Fruit fly (Drosophila melanogaster) whole organism, prepupa: ENCODE data around the gene Cad89D.

Experiments
- Blimp-1 ChIP-seq: fragments of 200-800 bp; sonication (Bioruptor generic); optimal IDR thresholded peaks from 3 replicates; lab custom pipeline; 2017; ENCODE audit warnings: missing biosample characterization, missing genetic modification characterization, mild to moderate bottlenecking, moderate library complexity, missing genetic modification reagents
- CG10631 ChIP-seq: fragments of 200-800 bp; sonication (Bioruptor generic); optimal IDR thresholded peaks from 2 replicates; lab custom pipeline; 2016; ENCODE audit warnings: missing biosample characterization, missing genetic modification characterization
- CG10669 ChIP-seq: fragments of 200-800 bp; sonication (Bioruptor generic); optimal IDR thresholded peaks from 3 replicates; lab custom pipeline; 2018; ENCODE audit warnings: missing biosample characterization, mild to moderate bottlenecking, missing genetic modification characterization, moderate library complexity
- CG11902 ChIP-seq: fragments of 200-800 bp; sonication (Bioruptor generic); optimal IDR thresholded peaks from 3 replicates; lab custom pipeline; 2016; ENCODE audit warnings: missing biosample characterization, missing genetic modification characterization
- CG1621 ChIP-seq: fragments of 200-800 bp; sonication (Bioruptor generic); optimal IDR thresholded peaks from 3 replicates; lab custom pipeline; 2018; ENCODE audit warnings: missing biosample characterization, mild to moderate bottlenecking, missing genetic modification characterization
- CG16779 ChIP-seq: fragments of 200-800 bp; sonication (Bioruptor generic); optimal IDR thresholded peaks from 3 replicates; lab custom pipeline; 2017; ENCODE audit warnings: missing biosample characterization, mild to moderate bottlenecking, missing genetic modification characterization
- CG3032 ChIP-seq: fragments of 200-800 bp; optimal IDR thresholded peaks from 2 replicates; lab custom pipeline; 2019; ENCODE audit warnings: missing biosample characterization, mild to moderate bottlenecking, missing genetic modification characterization, moderate library complexity
- CG31627 ChIP-seq: fragments of 200-800 bp; sonication (Bioruptor generic); optimal IDR thresholded peaks from 3 replicates; lab custom pipeline; 2016; ENCODE audit warnings: missing biosample characterization, missing genetic modification characterization
- CG32006 ChIP-seq: fragments of 200-800 bp; sonication (Bioruptor generic); optimal IDR thresholded peaks from 3 replicates; lab custom pipeline; 2017; ENCODE audit warnings: missing biosample characterization, mild to moderate bottlenecking, missing genetic modification characterization
- CG34406 ChIP-seq: fragments of 200-800 bp; sonication (Bioruptor generic); optimal IDR thresholded peaks from 3 replicates; lab custom pipeline; 2016; ENCODE audit warnings: missing biosample characterization, missing genetic modification characterization
- CG3919 ChIP-seq: fragments of 200-800 bp; sonication (Bioruptor generic); optimal IDR thresholded peaks from 3 replicates; lab custom pipeline; 2016; ENCODE audit warnings: missing biosample characterization, missing genetic modification characterization
- CG4318 ChIP-seq: fragments of 200-800 bp; sonication (Bioruptor generic); optimal IDR thresholded peaks from 3 replicates; lab custom pipeline; 2017; ENCODE audit warnings: missing biosample characterization, mild to moderate bottlenecking, missing genetic modification characterization
- CG6276 ChIP-seq: fragments of 200-800 bp; sonication (Bioruptor generic); optimal IDR thresholded peaks from 2 replicates; lab custom pipeline; 2017; ENCODE audit warnings: missing biosample characterization, mild to moderate bottlenecking, missing genetic modification characterization
- CG6792 ChIP-seq: fragments of 200-800 bp; sonication (Bioruptor generic); optimal IDR thresholded peaks from 3 replicates; lab custom pipeline; 2016; ENCODE audit warnings: missing biosample characterization, missing genetic modification characterization
- CG6808 ChIP-seq: fragments of 200-800 bp; sonication (Bioruptor generic); optimal IDR thresholded peaks from 3 replicates; lab custom pipeline; 2017; ENCODE audit warnings: missing biosample characterization, missing genetic modification characterization, mild to moderate bottlenecking, moderate library complexity, missing genetic modification reagents
- CG6854 ChIP-seq: fragments of 200-800 bp; sonication (Bioruptor generic); optimal IDR thresholded peaks from 2 replicates; lab custom pipeline; 2017; ENCODE audit warnings: missing biosample characterization, mild to moderate bottlenecking, missing genetic modification characterization
- CG7368 ChIP-seq: fragments of 200-800 bp; sonication (Bioruptor generic); optimal IDR thresholded peaks from 3 replicates; lab custom pipeline; 2016; ENCODE audit warnings: missing biosample characterization, missing genetic modification characterization
- CG8119 ChIP-seq: fragments of 200-800 bp; sonication (Bioruptor generic); IDR thresholded peaks from 3 replicates; pipeline ENCODE4 v1.3.6; 2022; ENCODE audit warnings: missing biosample characterization, missing genetic modification characterization
- CG8319 ChIP-seq: fragments of 200-800 bp; sonication (Bioruptor generic); optimal IDR thresholded peaks from 3 replicates; lab custom pipeline; 2016; ENCODE audit warnings: missing biosample characterization, missing genetic modification characterization
- CG8632 ChIP-seq: fragments of 200-800 bp; sonication (Bioruptor generic); optimal IDR thresholded peaks from 3 replicates; lab custom pipeline; 2016; ENCODE audit warnings: missing biosample characterization, missing genetic modification characterization
- Eip75B ChIP-seq: fragments of 200-800 bp; sonication (Bioruptor generic); optimal IDR thresholded peaks from 3 replicates; lab custom pipeline; 2016; ENCODE audit warnings: missing biosample characterization, missing genetic modification characterization
- Eip78C ChIP-seq: fragments of 200-800 bp; sonication (Bioruptor generic); peaks from one replicate; lab custom pipeline; 2016; ENCODE audit warnings: missing biosample characterization, missing genetic modification characterization
- Eip93F ChIP-seq: fragments of 200-800 bp; sonication (Bioruptor generic); optimal IDR thresholded peaks from 2 replicates; lab custom pipeline; 2016; ENCODE audit warnings: missing biosample characterization, mild to moderate bottlenecking, missing genetic modification characterization
- Hr38 ChIP-seq: sonication (Bioruptor generic); optimal IDR thresholded peaks from 2 replicates; lab custom pipeline; 2016; ENCODE audit warnings: missing biosample characterization, missing genetic modification characterization
- Hr39 ChIP-seq: fragments of 200-800 bp; sonication (Bioruptor generic); optimal IDR thresholded peaks from 2 replicates; lab custom pipeline; 2016; ENCODE audit warnings: missing biosample characterization, missing genetic modification characterization
- Hr4 ChIP-seq: fragments of 200-800 bp; sonication (Bioruptor generic); optimal IDR thresholded peaks from 3 replicates; lab custom pipeline; 2016; ENCODE audit warnings: missing biosample characterization, missing genetic modification characterization
- Lpt ChIP-seq: fragments of 200-800 bp; sonication (Bioruptor generic); optimal IDR thresholded peaks from 3 replicates; lab custom pipeline; 2016; ENCODE audit warnings: missing biosample characterization, missing genetic modification characterization
- OdsH ChIP-seq: fragments of 200-800 bp; sonication (Bioruptor generic); optimal IDR thresholded peaks from 3 replicates; lab custom pipeline; 2016; ENCODE audit warnings: missing biosample characterization, missing genetic modification characterization
- Smox ChIP-seq: fragments of 200-800 bp; sonication (Bioruptor generic); optimal IDR thresholded peaks from 3 replicates; lab custom pipeline; 2016; ENCODE audit warnings: missing biosample characterization, missing genetic modification characterization
- Sox102F ChIP-seq: fragments of 200-800 bp; sonication (Bioruptor generic); optimal IDR thresholded peaks from 2 replicates; lab custom pipeline; 2016; ENCODE audit warnings: missing biosample characterization, mild to moderate bottlenecking, missing genetic modification characterization
- Sox14 ChIP-seq: fragments of 200-800 bp; sonication (Bioruptor generic); optimal IDR thresholded peaks from 3 replicates; lab custom pipeline; 2016; ENCODE audit warnings: missing biosample characterization, missing genetic modification characterization
- Sox15 ChIP-seq: fragments of 200-800 bp; sonication (Bioruptor generic); optimal IDR thresholded peaks from 3 replicates; lab custom pipeline; 2016; ENCODE audit warnings: missing biosample characterization, missing genetic modification characterization
- achi ChIP-seq: fragments of 200-800 bp; sonication (Bioruptor generic); optimal IDR thresholded peaks from 3 replicates; lab custom pipeline; 2016; ENCODE audit warnings: missing biosample characterization, missing genetic modification characterization
- cyc ChIP-seq: fragments of 200-800 bp; sonication (Bioruptor generic); optimal IDR thresholded peaks from 3 replicates; lab custom pipeline; 2016; ENCODE audit warnings: missing biosample characterization, missing genetic modification characterization
- dac ChIP-seq: fragments of 200-800 bp; sonication (Bioruptor generic); optimal IDR thresholded peaks from 2 replicates; lab custom pipeline; 2017; ENCODE audit warnings: missing biosample characterization, mild to moderate bottlenecking, missing genetic modification characterization
- dsx ChIP-seq: fragments of 200-800 bp; optimal IDR thresholded peaks from 3 replicates; lab custom pipeline; 2019; ENCODE audit warnings: missing biosample characterization, mild to moderate bottlenecking, missing genetic modification characterization, moderate library complexity; ENCODE audit not compliant: poor library complexity, severe bottlenecking
- eg ChIP-seq: fragments of 200-800 bp; sonication (Bioruptor generic); IDR thresholded peaks from 3 replicates; pipeline ENCODE4 v1.3.6; 2022; ENCODE audit warnings: missing biosample characterization, missing genetic modification characterization
- esn ChIP-seq: fragments of 200-800 bp; sonication (Bioruptor generic); optimal IDR thresholded peaks from 2 replicates; lab custom pipeline; 2016; ENCODE audit warnings: missing biosample characterization, mild to moderate bottlenecking, missing genetic modification characterization, moderate library complexity
- fd59A ChIP-seq: fragments of 200-800 bp; sonication (Bioruptor generic); optimal IDR thresholded peaks from 2 replicates; lab custom pipeline; 2017; ENCODE audit warnings: missing biosample characterization, mild to moderate bottlenecking, missing genetic modification characterization, missing genetic modification reagents
- fd85E ChIP-seq: fragments of 200-800 bp; sonication (Bioruptor generic); optimal IDR thresholded peaks from 3 replicates; lab custom pipeline; 2016; ENCODE audit warnings: missing biosample characterization, missing genetic modification characterization
- fkh ChIP-seq: fragments of 200-800 bp; sonication (Bioruptor generic); optimal IDR thresholded peaks from 3 replicates; lab custom pipeline; 2017; ENCODE audit warnings: missing biosample characterization, mild to moderate bottlenecking, missing genetic modification characterization, moderate library complexity
- lz ChIP-seq: fragments of 200-800 bp; sonication (Bioruptor generic); optimal IDR thresholded peaks from 3 replicates; lab custom pipeline; 2016; ENCODE audit warnings: missing biosample characterization, missing genetic modification characterization
- salr ChIP-seq, 2 experiments: fragments of 200-800 bp; sonication (Bioruptor generic); optimal IDR thresholded peaks; 3 replicates each; lab custom pipeline; 2016 to 2018; ENCODE audit warnings: missing biosample characterization in 2 of 2, missing genetic modification characterization in 2 of 2, mild to moderate bottlenecking in 1 of 2
- spab ChIP-seq: fragments of 200-800 bp; sonication (Bioruptor generic); optimal IDR thresholded peaks from 2 replicates; lab custom pipeline; 2017; ENCODE audit warnings: missing biosample characterization, mild to moderate bottlenecking, missing genetic modification characterization, missing genetic modification reagents
- ss ChIP-seq, 2 experiments: fragments of 200-800 bp; sonication (Bioruptor generic); optimal IDR thresholded peaks; 2 replicates in 1 of 2; 3 replicates in 1 of 2; lab custom pipeline; 2017 to 2018; ENCODE audit warnings: mild to moderate bottlenecking in 2 of 2, missing biosample characterization in 2 of 2, missing genetic modification characterization in 2 of 2, moderate library complexity in 1 of 2
- svp ChIP-seq: fragments of 200-800 bp; sonication (Bioruptor generic); peaks from one replicate; lab custom pipeline; 2016; ENCODE audit warnings: missing biosample characterization, missing genetic modification characterization
- topi ChIP-seq: fragments of 200-800 bp; sonication (Bioruptor generic); optimal IDR thresholded peaks from 3 replicates; lab custom pipeline; 2016; ENCODE audit warnings: missing biosample characterization, missing genetic modification characterization
- vri ChIP-seq: fragments of 200-800 bp; sonication (Bioruptor generic); optimal IDR thresholded peaks from 3 replicates; lab custom pipeline; 2016; ENCODE audit warnings: missing biosample characterization, mild to moderate bottlenecking, missing genetic modification characterization

Gene Cad89D

dm6 chr3R:16524593-16525111 lies 29.4 kb upstream of the Cad89D start (continued):
- no peak for TF ChIP-seq CG10631 (GFP tag; lab: Kevin White, UChicago)
- TF ChIP-seq fd59A: peak; percentile 57
- no peak for TF ChIP-seq Hr4
- peak; percentile 54 for TF ChIP-seq fd85E
- TF ChIP-seq Eip78C (GFP tag; lab: Kevin White, UChicago): peak; percentile 82
- peak; percentile 29 for TF ChIP-seq Lpt (GFP tag; lab: Kevin White, UChicago)
- TF ChIP-seq CG3032 (tag; lab: Kevin White, UChicago): peak; percentile 45
- TF ChIP-seq CG6276 (GFP tag; lab: Kevin White, UChicago): no peak
- TF ChIP-seq Sox15: peak; percentile 40
- TF ChIP-seq CG6792 (GFP tag; lab: Kevin White, UChicago): peak; percentile 14
- no peak for TF ChIP-seq Blimp-1 (GFP tag; lab: Kevin White, UChicago)

- TF ChIP-seq CG6276 (GFP tag; lab: Kevin White, UChicago): peak; percentile 59
- peak; percentile 71 for TF ChIP-seq fd85E
- peak; percentile 67 for TF ChIP-seq CG6808 (GFP tag; lab: Kevin White, UChicago)
- TF ChIP-seq salr (GFP tag; optimal IDR thresholded peaks at IDR 0.05; lab: Kevin White, UChicago): peak in 1 of 2 experiments; percentile 66
- TF ChIP-seq CG6854 (GFP tag; lab: Kevin White, UChicago): no peak
- peak; percentile 81 for TF ChIP-seq Eip75B
- TF ChIP-seq CG34406 (GFP tag; lab: Kevin White, UChicago): peak; percentile 55
- peak; percentile 82 for TF ChIP-seq CG3919 (GFP tag; lab: Kevin White, UChicago)
- peak; percentile 56 for TF ChIP-seq Hr39 (GFP tag; lab: Kevin White, UChicago)
- TF ChIP-seq eg (GFP tag; lab: Robert Waterston, UW): peak; percentile 87
- TF ChIP-seq Sox102F: peak; percentile 31
- TF ChIP-seq OdsH (GFP tag; lab: Kevin White, UChicago): peak; percentile 59
- TF ChIP-seq CG8119 (GFP tag; lab: Robert Waterston, UW): peak; percentile 92
- peak; percentile 64 for TF ChIP-seq lz (GFP tag; lab: Kevin White, UChicago)
- TF ChIP-seq dac (GFP tag; lab: Kevin White, UChicago): peak; percentile 14
- TF ChIP-seq svp: peak; percentile 81
- TF ChIP-seq CG7368 (GFP tag; lab: Kevin White, UChicago): peak; percentile 28
- peak; percentile 81 for TF ChIP-seq CG10669 (GFP tag; lab: Kevin White, UChicago)
- no peak for TF ChIP-seq Sox15
- TF ChIP-seq dsx: peak; percentile 83
- peak; percentile 59 for TF ChIP-seq CG8632
- peak; percentile 78 for TF ChIP-seq topi
- TF ChIP-seq Eip93F (GFP tag; lab: Kevin White, UChicago): no peak
- TF ChIP-seq Eip78C (GFP tag; lab: Kevin White, UChicago): peak; percentile 89
- peak; percentile 72 for TF ChIP-seq Hr4
- no peak for TF ChIP-seq CG1621 (tag; lab: Kevin White, UChicago)
- TF ChIP-seq spab (GFP tag; lab: Kevin White, UChicago): peak; percentile 73
- peak; percentile 59 for TF ChIP-seq CG11902 (GFP tag; lab: Kevin White, UChicago)
- peak; percentile 53 for TF ChIP-seq Blimp-1 (GFP tag; lab: Kevin White, UChicago)
- TF ChIP-seq ss (GFP tag; optimal IDR thresholded peaks at IDR 0.05; lab: Kevin White, UChicago): peak; percentile 10 to 82
- peak; percentile 40 for TF ChIP-seq CG16779 (tag; lab: Kevin White, UChicago)
- peak; percentile 74 for TF ChIP-seq CG32006 (GFP tag; lab: Kevin White, UChicago)
- no peak for TF ChIP-seq fd59A
- peak; percentile 74 for TF ChIP-seq cyc (GFP tag; lab: Kevin White, UChicago)
- no peak for TF ChIP-seq vri (GFP tag; lab: Kevin White, UChicago)
- peak; percentile 48 for TF ChIP-seq CG4318
- TF ChIP-seq CG8319 (GFP tag; lab: Kevin White, UChicago): peak; percentile 9
- peak; percentile 49 for TF ChIP-seq Smox
- no peak for TF ChIP-seq fkh (GFP tag; lab: Kevin White, UChicago)
- peak; percentile 5 for TF ChIP-seq Sox14
- TF ChIP-seq achi (GFP tag; lab: Kevin White, UChicago): peak; percentile 68
- TF ChIP-seq esn (GFP tag; lab: Kevin White, UChicago): peak; percentile 70
- TF ChIP-seq Hr38 (GFP tag; lab: Kevin White, UChicago): no peak
- peak; percentile 36 for TF ChIP-seq CG31627 (GFP tag; lab: Kevin White, UChicago)
Observed at dm6 chr3R:16524178-16524577, 29.0 kb upstream of the Cad89D start.
